Fruit fly (Drosophila melanogaster): ENCODE results near the gene CG46394.

The CG46394 gene

dm6 chr3L:11596585-11597252 is 3.5 kb upstream of the CG46394 start, which contains the start of gene CG7368:
CG7368 (plus strand) TSS chr3L:11597202.
- TF ChIP-seq fru (GFP tag; optimal IDR thresholded peaks at IDR 0.05) (no peak), dl (GFP tag; optimal IDR thresholded peaks at IDR 0.05; ENCODE audit: insufficient read depth in 1 of 2, partially characterized antibody in 2 of 2) (peak in 1 of 2 experiments; percentile 2)

- TF ChIP-seq foxo (GFP tag; optimal IDR thresholded peaks at IDR 0.05) (peak in 1 of 2 experiments; percentile 32), Dif (GFP tag; optimal IDR thresholded peaks at IDR 0.05; ENCODE audit: partially characterized antibody) (no peak), N (GFP tag; optimal IDR thresholded peaks at IDR 0.05) (no peak), HLH106 (tag; optimal IDR thresholded peaks at IDR 0.05) (peak; percentile 32), rgr (GFP tag; optimal IDR thresholded peaks at IDR 0.05) (peak; percentile 3), Sp1 (GFP tag; optimal IDR thresholded peaks at IDR 0.05) (peak; percentile 30)
Measured at dm6 chr3L:11599255-11599654, 915 bp upstream of the CG46394 start.

DNA sequence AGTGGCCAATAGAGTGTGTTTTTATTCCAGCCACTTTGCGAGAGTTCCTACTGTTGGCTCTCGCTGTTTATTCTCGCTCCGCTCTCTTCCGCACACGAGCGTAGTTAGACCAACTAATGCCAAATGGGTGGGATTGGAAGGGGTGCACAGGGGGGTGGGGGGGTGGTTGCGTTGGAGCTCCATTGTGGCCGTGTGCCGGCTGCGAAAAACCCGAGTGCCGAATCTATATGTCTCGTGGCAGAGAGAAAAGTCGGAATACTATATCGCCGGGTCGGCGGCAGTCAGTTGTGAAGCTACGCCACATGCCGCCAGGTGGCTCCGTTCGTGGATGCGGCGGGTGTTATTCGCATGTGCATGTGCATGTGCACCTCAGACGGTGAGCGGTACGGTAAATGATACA is 963 bp downstream of the CG46394 start:
- no peak for TF ChIP-seq Dfd (GFP tag; optimal IDR thresholded peaks at IDR 0.05)
- no peak for TF ChIP-seq foxo (GFP tag; optimal IDR thresholded peaks at IDR 0.05)
- TF ChIP-seq Vsx2 (GFP tag; optimal IDR thresholded peaks at IDR 0.05; ENCODE audit: partially characterized antibody): no peak
- TF ChIP-seq CG32264 (GFP tag; optimal IDR thresholded peaks at IDR 0.05): no peak

DNA sequence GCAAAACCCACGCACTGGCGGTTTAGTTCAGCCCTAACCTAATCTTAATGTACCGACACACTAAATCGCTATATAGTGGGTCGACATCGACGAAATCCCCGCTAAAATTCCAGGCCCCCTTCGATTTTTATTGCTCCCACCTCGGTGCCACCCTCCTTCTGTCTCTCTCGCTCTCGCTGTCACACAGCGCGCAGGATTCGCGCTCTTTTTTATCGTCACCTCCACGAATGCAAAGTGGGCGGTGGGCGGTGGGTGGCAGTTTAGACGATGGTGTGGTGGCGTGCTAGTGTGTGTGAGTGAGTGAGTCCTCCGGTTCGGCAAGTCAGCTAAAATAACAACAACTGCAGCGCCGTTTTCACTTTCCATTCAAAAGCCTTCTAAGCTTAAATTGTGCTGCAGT is 1.9 kb downstream of the CG46394 start:
- no peak for TF ChIP-seq dsf (GFP tag; optimal IDR thresholded peaks at IDR 0.05; ENCODE audit: borderline replicate concordance)
- no peak for TF ChIP-seq usp (GFP tag; optimal IDR thresholded peaks at IDR 0.05)
- no peak for TF ChIP-seq Vsx2 (GFP tag; optimal IDR thresholded peaks at IDR 0.05; ENCODE audit: partially characterized antibody)
- no peak for TF ChIP-seq Rel (GFP tag; optimal IDR thresholded peaks at IDR 0.05)
- TF ChIP-seq Rel (tag; optimal IDR thresholded peaks at IDR 0.05): no peak
- TF ChIP-seq Myc (optimal IDR thresholded peaks at IDR 0.05): no peak
- TF ChIP-seq Jra (GFP tag; optimal IDR thresholded peaks at IDR 0.05): no peak
- TF ChIP-seq Abd-B (GFP tag; optimal IDR thresholded peaks at IDR 0.05): no peak
- TF ChIP-seq dl (GFP tag; optimal IDR thresholded peaks at IDR 0.05; ENCODE audit: insufficient read depth in 1 of 2, partially characterized antibody in 2 of 2): no peak
- TF ChIP-seq sv (GFP tag; optimal IDR thresholded peaks at IDR 0.05): no peak
- TF ChIP-seq lola (GFP tag; optimal IDR thresholded peaks at IDR 0.05): no peak
- no peak for TF ChIP-seq ey (GFP tag; optimal IDR thresholded peaks at IDR 0.05)
- TF ChIP-seq jim (GFP tag; optimal IDR thresholded peaks at IDR 0.05): no peak
- TF ChIP-seq CrebA (GFP tag; optimal IDR thresholded peaks at IDR 0.05; ENCODE audit: borderline replicate concordance): no peak
- no peak for TF ChIP-seq Dif (GFP tag; optimal IDR thresholded peaks at IDR 0.05; ENCODE audit: partially characterized antibody)
- no peak for TF ChIP-seq GATAd (GFP tag; optimal IDR thresholded peaks at IDR 0.05)
- TF ChIP-seq Hr83 (GFP tag; optimal IDR thresholded peaks at IDR 0.05; ENCODE audit: poor library complexity, severe bottlenecking): no peak

DNA sequence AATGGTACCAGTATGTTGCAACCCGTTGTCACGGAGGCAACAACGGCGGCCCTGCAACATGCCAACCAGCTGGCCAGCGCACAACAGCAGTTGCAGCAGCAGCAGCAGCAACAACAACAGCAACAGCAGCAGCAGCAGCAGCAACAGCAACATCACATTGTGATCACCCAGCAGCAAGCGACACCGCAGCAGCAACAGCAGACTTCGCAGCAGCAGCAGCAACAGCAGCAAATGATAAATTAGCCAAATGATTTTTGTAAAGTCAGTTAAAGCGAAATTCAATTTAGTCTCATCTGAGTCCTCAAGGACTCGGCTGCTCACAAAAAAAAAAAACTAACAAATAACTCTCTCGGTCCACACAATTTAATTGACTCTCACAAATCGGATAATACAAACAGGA is 4.1 kb downstream of the CG46394 start:
- TF ChIP-seq Dfd (GFP tag; optimal IDR thresholded peaks at IDR 0.05) (peak; percentile 93), Jra (GFP tag; optimal IDR thresholded peaks at IDR 0.05) (no peak)

DNA sequence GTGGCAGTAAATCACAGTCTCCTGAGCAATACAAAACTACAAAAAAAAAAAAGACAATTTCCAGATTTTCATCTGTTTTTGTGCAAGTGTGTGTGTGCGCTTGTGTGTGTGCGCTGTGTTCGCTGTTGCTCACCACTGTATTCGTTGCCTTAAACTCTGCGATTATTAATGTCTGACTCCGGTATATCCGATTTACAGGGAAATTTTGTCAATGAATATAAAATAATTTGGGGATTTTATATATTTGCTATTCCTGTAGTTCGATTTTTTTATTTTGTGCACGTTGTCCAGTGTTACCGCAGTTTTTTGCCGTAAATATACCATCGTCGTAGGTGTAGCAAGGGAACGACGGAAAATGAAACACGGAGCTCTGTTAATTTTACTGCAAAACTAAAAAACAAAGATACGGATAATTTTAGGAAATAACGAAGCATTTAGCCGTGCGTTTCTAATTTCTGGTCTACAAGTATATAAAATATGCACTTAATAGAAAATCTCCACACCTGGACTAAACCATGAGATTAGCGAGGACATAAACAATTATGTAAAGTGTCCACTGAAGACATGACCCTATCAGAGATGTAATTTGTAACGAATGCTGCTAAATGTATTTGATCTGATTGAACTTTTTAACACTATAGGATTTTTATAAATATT is 9.1 kb downstream of the CG46394 start, which contains the start of gene Duba:
Gene Duba (minus strand): TSS at position 313 of the 657 bp plus-strand sequence.
- no peak for TF ChIP-seq Vsx2 (GFP tag; optimal IDR thresholded peaks at IDR 0.05; ENCODE audit: partially characterized antibody)
- no peak for TF ChIP-seq br (GFP tag; optimal IDR thresholded peaks at IDR 0.05)
- TF ChIP-seq tai (GFP tag; optimal IDR thresholded peaks at IDR 0.05): no peak
- TF ChIP-seq CrebA (GFP tag; optimal IDR thresholded peaks at IDR 0.05; ENCODE audit: borderline replicate concordance): no peak
- no peak for TF ChIP-seq Jra (GFP tag; optimal IDR thresholded peaks at IDR 0.05)
- TF ChIP-seq sv (GFP tag; optimal IDR thresholded peaks at IDR 0.05): no peak
- no peak for TF ChIP-seq sage (GFP tag; optimal IDR thresholded peaks at IDR 0.05)
- no peak for TF ChIP-seq dl (GFP tag; optimal IDR thresholded peaks at IDR 0.05; ENCODE audit: insufficient read depth in 1 of 2, partially characterized antibody in 2 of 2)
- no peak for TF ChIP-seq N (GFP tag; optimal IDR thresholded peaks at IDR 0.05)
- TF ChIP-seq brk (GFP tag; optimal IDR thresholded peaks at IDR 0.05): no peak
- TF ChIP-seq CG32264 (GFP tag; optimal IDR thresholded peaks at IDR 0.05): no peak
- TF ChIP-seq Hr78 (GFP tag; optimal IDR thresholded peaks at IDR 0.05): peak; percentile 36
- no peak for TF ChIP-seq foxo (GFP tag; optimal IDR thresholded peaks at IDR 0.05)
- no peak for TF ChIP-seq Dif (GFP tag; optimal IDR thresholded peaks at IDR 0.05; ENCODE audit: partially characterized antibody)
- TF ChIP-seq jim (GFP tag; optimal IDR thresholded peaks at IDR 0.05): no peak
- TF ChIP-seq dmrt93B (GFP tag; optimal IDR thresholded peaks at IDR 0.05): no peak
- TF ChIP-seq Rel (GFP tag; optimal IDR thresholded peaks at IDR 0.05): no peak
- peak; percentile 75 for TF ChIP-seq Rel (tag; optimal IDR thresholded peaks at IDR 0.05)

All from whole organism, wandering third instar larva.